Fruit fly (Drosophila melanogaster) Kc167 (cell line): Measurements from ENCODE around the gene CG32641.

Experiments
- Myc ChIP-seq: fragments of >200 bp; optimal IDR thresholded peaks from 2 replicates; lab custom pipeline; 2017; ENCODE audit warnings: missing external identifiers
- h ChIP-seq: fragments of >200 bp; optimal IDR thresholded peaks from 3 replicates; lab custom pipeline; 2018; ENCODE audit warnings: missing external identifiers
- insv ChIP-seq: fragments of >200 bp; optimal IDR thresholded peaks from 3 replicates; lab custom pipeline; 2018; ENCODE audit warnings: missing external identifiers
- psq ChIP-seq: fragments of >200 bp; optimal IDR thresholded peaks from 2 replicates; lab custom pipeline; 2017; ENCODE audit warnings: missing external identifiers
- ttk ChIP-seq: sonication (Bioruptor generic); optimal IDR thresholded peaks from 2 replicates; lab custom pipeline; 2017; ENCODE audit warnings: missing external identifiers

- TF ChIP-seq Myc = no peak
- no peak for TF ChIP-seq psq (lab: Kevin White, UChicago)
- no peak for TF ChIP-seq h (lab: Kevin White, UChicago)
- no peak for TF ChIP-seq ttk (lab: Kevin White, UChicago)
- no peak for TF ChIP-seq insv (lab: Kevin White, UChicago)
Measured at dm6 chrX:13214056-13214455, 29.8 kb downstream of the CG32641 start.
